Worm (Caenorhabditis elegans): ENCODE results near the gene C53C7.3.

The C53C7.3 gene

DNA sequence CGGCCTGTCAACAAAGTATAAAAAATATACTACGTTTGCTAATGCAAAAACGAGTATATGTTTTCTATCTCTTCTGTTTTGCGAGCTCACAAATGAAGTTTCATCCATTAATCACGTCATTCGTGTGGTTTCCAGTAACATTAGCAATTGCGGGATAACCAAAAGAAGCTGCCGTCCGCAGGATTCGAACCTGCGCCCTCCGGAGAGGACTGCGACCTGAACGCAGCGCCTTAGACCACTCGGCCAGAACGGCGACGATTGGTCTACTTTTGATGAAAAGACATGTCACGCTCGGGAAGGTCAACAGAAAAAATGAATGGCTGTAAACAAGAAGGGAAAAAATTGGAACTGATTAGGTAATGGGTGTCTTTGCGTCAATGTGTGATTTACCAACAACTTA is 9.6 kb upstream of the C53C7.3 start:
- TF ChIP-seq lin-32 (GFP tag; optimal IDR thresholded peaks at IDR 0.05) (no peak), M03D4.4 (tag; optimal IDR thresholded peaks at IDR 0.05) (no peak), ceh-43 (GFP tag; optimal IDR thresholded peaks at IDR 0.05) (no peak), flh-1 (GFP tag; optimal IDR thresholded peaks at IDR 0.05) (no peak), mep-1 (tag; optimal IDR thresholded peaks at IDR 0.05) (no peak), ham-2 (GFP tag; optimal IDR thresholded peaks at IDR 0.05) (no peak), elt-1 (tag; optimal IDR thresholded peaks at IDR 0.05; ENCODE audit: borderline replicate concordance, insufficient read depth) (no peak), lin-13 (tag; optimal IDR thresholded peaks at IDR 0.05) (no peak), snpc-4 (tag; optimal IDR thresholded peaks at IDR 0.05) (no peak), unc-62 (GFP tag; optimal IDR thresholded peaks at IDR 0.05) (no peak), ces-1 (GFP tag; optimal IDR thresholded peaks at IDR 0.05) (no peak), nhr-76 (tag; optimal IDR thresholded peaks at IDR 0.05) (no peak), nhr-12 (tag; optimal IDR thresholded peaks at IDR 0.05) (no peak), ceh-83 (GFP tag; optimal IDR thresholded peaks at IDR 0.05) (no peak), cnd-1 (tag; optimal IDR thresholded peaks at IDR 0.05) (no peak)

DNA sequence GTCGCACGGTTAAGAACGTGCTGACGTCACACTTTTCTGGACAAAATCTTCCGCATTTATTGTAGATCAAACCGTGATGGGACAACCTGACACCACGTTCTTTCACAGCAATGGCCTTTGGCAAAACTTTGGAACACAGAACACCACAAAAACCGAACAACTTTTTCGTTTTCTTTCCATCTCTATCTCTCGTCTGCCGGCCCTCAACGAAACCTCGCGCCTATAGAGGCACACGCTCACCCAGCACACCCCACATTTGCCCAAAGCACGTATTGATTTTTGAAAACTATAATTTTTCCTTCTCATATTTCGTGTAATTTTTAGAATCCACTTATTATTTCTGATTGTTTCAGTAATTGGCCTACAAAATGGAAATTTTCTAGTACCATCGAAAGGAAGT is 6.5 kb upstream of the C53C7.3 start:
- TF ChIP-seq zip-8 (tag; optimal IDR thresholded peaks at IDR 0.05) (no peak), nhr-12 (tag; optimal IDR thresholded peaks at IDR 0.05) (no peak), mab-5 (tag; optimal IDR thresholded peaks at IDR 0.05) (no peak), nhr-2 (tag; optimal IDR thresholded peaks at IDR 0.05) (no peak), elt-1 (tag; optimal IDR thresholded peaks at IDR 0.05; ENCODE audit: borderline replicate concordance, insufficient read depth) (no peak), snpc-4 (tag; optimal IDR thresholded peaks at IDR 0.05) (no peak), lin-13 (tag; optimal IDR thresholded peaks at IDR 0.05) (no peak), mep-1 (tag; optimal IDR thresholded peaks at IDR 0.05) (no peak), ceh-43 (GFP tag; optimal IDR thresholded peaks at IDR 0.05) (no peak), lsy-2 (tag; optimal IDR thresholded peaks at IDR 0.05) (no peak), elt-3 (tag; optimal IDR thresholded peaks at IDR 0.05) (no peak), ztf-11 (tag; optimal IDR thresholded peaks at IDR 0.05) (no peak), cnd-1 (tag; optimal IDR thresholded peaks at IDR 0.05) (no peak), unc-62 (GFP tag; optimal IDR thresholded peaks at IDR 0.05) (no peak), sem-2 (GFP tag; optimal IDR thresholded peaks at IDR 0.05) (no peak), drap-1 (GFP tag; optimal IDR thresholded peaks at IDR 0.05) (no peak), mls-2 (tag; optimal IDR thresholded peaks at IDR 0.05) (no peak), hlh-1 (tag; optimal IDR thresholded peaks at IDR 0.05) (no peak), bed-3 (GFP tag; optimal IDR thresholded peaks at IDR 0.05) (no peak)

DNA sequence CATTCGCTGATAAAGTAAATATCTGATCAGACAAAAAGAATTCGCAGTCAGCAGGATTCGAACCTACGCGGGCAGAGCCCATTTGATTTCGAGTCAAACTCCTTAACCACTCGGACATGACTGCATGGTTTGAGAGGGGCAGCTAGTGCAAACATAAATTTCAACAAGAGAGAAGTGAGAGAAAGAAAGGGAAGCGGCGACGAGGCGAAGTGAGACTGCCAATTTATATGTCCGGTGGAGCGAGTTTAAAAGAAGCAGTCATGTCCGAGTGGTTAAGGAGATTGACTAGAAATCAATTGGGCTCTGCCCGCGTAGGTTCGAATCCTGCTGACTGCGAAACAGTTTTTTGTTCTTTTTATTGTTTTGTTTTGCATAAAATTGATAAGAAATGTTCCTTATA is 2.0 kb upstream of the C53C7.3 start:
- TF ChIP-seq ceh-83 (GFP tag; optimal IDR thresholded peaks at IDR 0.05) (peak; percentile 94), unc-62 (GFP tag; optimal IDR thresholded peaks at IDR 0.05) (peak; percentile 42), lin-32 (GFP tag; optimal IDR thresholded peaks at IDR 0.05) (peak; percentile 88), elt-3 (tag; optimal IDR thresholded peaks at IDR 0.05) (peak; percentile 54), cnd-1 (tag; optimal IDR thresholded peaks at IDR 0.05) (peak; percentile 81), ceh-43 (GFP tag; optimal IDR thresholded peaks at IDR 0.05) (peak; percentile 86), flh-1 (GFP tag; optimal IDR thresholded peaks at IDR 0.05) (peak; percentile 85), ceh-39 (tag; optimal IDR thresholded peaks at IDR 0.05) (peak; percentile 35), unc-120 (tag; optimal IDR thresholded peaks at IDR 0.05; ENCODE audit: poor library complexity, severe bottlenecking) (peak; percentile 94), M03D4.4 (tag; optimal IDR thresholded peaks at IDR 0.05) (peak; percentile 90), lin-13 (tag; optimal IDR thresholded peaks at IDR 0.05) (peak; percentile 41), mab-5 (tag; optimal IDR thresholded peaks at IDR 0.05) (peak; percentile 29), nhr-28 (tag; optimal IDR thresholded peaks at IDR 0.05) (peak; percentile 59), hlh-1 (tag; optimal IDR thresholded peaks at IDR 0.05) (peak; percentile 63), sem-2 (GFP tag; optimal IDR thresholded peaks at IDR 0.05) (peak; percentile 72), ham-2 (GFP tag; optimal IDR thresholded peaks at IDR 0.05) (peak; percentile 80), drap-1 (GFP tag; optimal IDR thresholded peaks at IDR 0.05) (peak; percentile 96), pha-4 (tag; optimal IDR thresholded peaks at IDR 0.05) (peak; percentile 3), ces-1 (GFP tag; optimal IDR thresholded peaks at IDR 0.05) (peak; percentile 85), mls-2 (tag; optimal IDR thresholded peaks at IDR 0.05) (peak; percentile 96), lsy-2 (tag; optimal IDR thresholded peaks at IDR 0.05) (peak; percentile 50), bed-3 (GFP tag; optimal IDR thresholded peaks at IDR 0.05) (peak; percentile 88), tbx-8 (GFP tag; optimal IDR thresholded peaks at IDR 0.05) (peak; percentile 56), mep-1 (tag; optimal IDR thresholded peaks at IDR 0.05) (peak; percentile 63), ztf-11 (tag; optimal IDR thresholded peaks at IDR 0.05) (peak; percentile 4), sptf-1 (tag; optimal IDR thresholded peaks at IDR 0.05) (peak; percentile 95), nhr-237 (tag; optimal IDR thresholded peaks at IDR 0.05) (peak; percentile 73)

DNA sequence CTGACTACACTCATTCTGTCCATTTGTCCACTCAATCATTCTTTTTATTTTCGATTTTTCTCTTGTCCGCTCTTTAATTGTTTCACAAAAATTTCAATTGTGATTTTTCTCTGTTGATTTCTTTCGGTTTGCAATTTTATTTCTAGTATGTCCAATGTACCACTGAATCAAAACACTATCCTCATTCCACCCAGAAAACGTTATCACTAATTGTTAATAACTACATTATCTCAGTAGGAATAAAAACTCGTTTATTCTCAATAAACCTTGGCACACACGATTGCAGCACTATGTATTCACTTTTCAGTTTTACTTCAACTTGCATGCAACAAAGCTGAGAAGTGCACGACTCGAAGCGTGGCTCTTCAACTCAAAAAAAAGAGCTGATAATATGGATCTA is 3.0 kb downstream of the C53C7.3 start, which contains the start of gene K03A11.1:
Gene K03A11.1, plus strand, starts transcription at position 301 of the 400 bp plus-strand sequence.
- no peak for TF ChIP-seq ham-2 (GFP tag; optimal IDR thresholded peaks at IDR 0.05)
- TF ChIP-seq unc-39 (tag; optimal IDR thresholded peaks at IDR 0.05) = no peak
- TF ChIP-seq sptf-1 (tag; optimal IDR thresholded peaks at IDR 0.05) = no peak
- TF ChIP-seq zip-8 (tag; optimal IDR thresholded peaks at IDR 0.05) = no peak
- TF ChIP-seq cnd-1 (tag; optimal IDR thresholded peaks at IDR 0.05) = no peak
